Worm (Caenorhabditis elegans) whole organism, young adult: ENCODE data around the gene sup-12.

Experiments
- B0261.1 ChIP-seq: sonication (generic microtip); optimal IDR thresholded peaks from 2 replicates; lab custom pipeline; 2016; ENCODE audit warnings: mild to moderate bottlenecking, missing genetic modification characterization, moderate library complexity, missing compliant biosample characterization
- F37B4.10 ChIP-seq: fragments of 200-800 bp; sonication (Bioruptor generic); IDR thresholded peaks from 2 replicates; pipeline ENCODE4 v1.3.6; 2022; ENCODE audit warnings: missing genetic modification characterization, missing compliant biosample characterization
- Y53G8AR.9 ChIP-seq: fragments of 200-800 bp; sonication (Bioruptor generic); conservative IDR thresholded peaks from 2 replicates; pipeline ENCODE4 v1.3.6; 2022; ENCODE audit warnings: missing genetic modification reagents, missing genetic modification characterization, missing compliant biosample characterization
- mcd-1 ChIP-seq: fragments of 200-800 bp; sonication (Bioruptor generic); IDR thresholded peaks from 2 replicates; pipeline ENCODE4 v1.3.6; 2022; ENCODE audit warnings: missing genetic modification reagents, missing genetic modification characterization, missing compliant biosample characterization
- nfya-1 ChIP-seq: sonication (generic microtip); optimal IDR thresholded peaks from 2 replicates; lab custom pipeline; 2017; ENCODE audit warnings: antibody characterized with exemption, missing compliant biosample characterization, missing genetic modification characterization, borderline replicate concordance; ENCODE audit not compliant: insufficient read depth

ce11 chrX:3920101-3920500 is 15.7 kb downstream of the sup-12 start, which contains the start of gene T22B2.2:
- no peak for TF ChIP-seq F37B4.10 (GFP tag; lab: Robert Waterston, UW)
- no peak for TF ChIP-seq B0261.1 (tag; lab: Kevin White, UChicago)
- TF ChIP-seq nfya-1 (tag; lab: Kevin White, UChicago): no peak
- no peak for TF ChIP-seq Y53G8AR.9 (GFP tag; lab: Robert Waterston, UW)
- TF ChIP-seq mcd-1 (GFP tag; lab: Robert Waterston, UW): no peak
